Worm (Caenorhabditis elegans): ENCODE measurements around the gene F09E5.7.
A peak's percentile ranks its signal among the peaks of the same experiment; 100 is the strongest.

The F09E5.7 gene

DNA sequence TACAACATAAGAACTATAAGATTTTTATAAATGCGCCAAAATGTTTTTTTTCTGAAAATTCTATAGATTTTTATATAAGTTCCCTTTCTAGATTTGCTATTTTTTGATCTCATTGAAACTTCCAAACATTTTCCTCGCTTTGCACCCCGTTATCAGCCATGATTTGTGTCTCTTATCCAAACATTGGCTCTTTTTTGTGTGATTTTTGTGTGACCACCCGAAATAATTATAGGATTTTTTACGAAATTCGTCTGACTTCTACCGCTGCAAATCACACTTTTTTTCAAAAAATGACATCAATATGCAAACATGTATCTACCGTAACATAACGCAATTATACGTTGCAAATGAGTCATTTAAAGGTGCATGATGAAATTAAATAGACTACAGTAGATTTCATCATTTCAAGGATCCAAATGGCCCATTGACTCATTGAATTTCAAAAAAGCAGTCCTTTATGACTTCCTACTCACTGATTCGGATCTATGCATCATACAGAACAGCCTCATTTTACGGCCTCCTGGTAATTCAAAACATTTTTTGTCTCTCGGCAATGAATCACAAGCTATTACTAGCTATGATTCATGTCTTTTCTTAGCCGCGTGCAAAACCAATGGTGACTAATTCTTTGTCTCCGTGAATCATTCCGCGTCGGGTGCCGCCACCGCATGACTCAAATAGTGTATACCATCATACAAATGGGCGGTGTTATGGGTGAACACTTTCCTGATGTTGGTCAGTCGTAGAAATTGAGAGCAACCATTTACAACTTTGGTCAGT, 19.4 kb upstream of the F09E5.7 start:
- TF ChIP-seq swsn-7 (tag; optimal IDR thresholded peaks at IDR 0.05) (no peak), ceh-90 (tag; optimal IDR thresholded peaks at IDR 0.05) (no peak), jun-1 (tag; optimal IDR thresholded peaks at IDR 0.05) (peak; percentile 12), egl-27 (tag; optimal IDR thresholded peaks at IDR 0.05) (no peak), elt-2 (tag; optimal IDR thresholded peaks at IDR 0.05) (peak; percentile 74)

DNA sequence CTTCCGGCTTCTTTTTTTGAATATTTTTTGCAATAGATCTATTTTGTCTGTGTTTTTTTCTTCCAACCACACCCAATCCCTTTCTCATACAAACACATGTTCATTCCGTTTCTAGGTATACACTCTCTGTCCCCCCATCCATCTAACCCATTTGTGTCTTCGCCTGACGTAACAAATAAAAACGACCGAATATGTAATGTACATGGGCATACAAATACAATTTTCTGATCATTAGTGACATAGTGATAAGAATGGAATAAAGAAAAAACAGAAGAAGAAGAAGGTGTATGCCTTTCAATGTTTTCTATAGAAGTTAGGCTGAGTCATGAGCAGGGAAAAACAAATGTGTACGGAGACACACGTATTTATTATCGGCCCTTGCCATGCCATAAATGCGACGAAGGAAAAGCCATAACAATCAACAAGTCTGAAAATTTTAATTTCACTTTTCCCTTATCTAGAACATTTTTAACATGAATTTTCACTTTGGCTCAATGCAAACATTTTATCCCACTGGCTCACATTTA, 18.1 kb upstream of the F09E5.7 start:
- TF ChIP-seq vab-15 (tag; optimal IDR thresholded peaks at IDR 0.05): peak; percentile 6
- TF ChIP-seq lsy-2 (tag; optimal IDR thresholded peaks at IDR 0.05): peak in 1 of 2 experiments; percentile 10
- no peak for TF ChIP-seq elt-3 (tag; optimal IDR thresholded peaks at IDR 0.05)
- peak; percentile 5 for TF ChIP-seq blmp-1 (tag; optimal IDR thresholded peaks at IDR 0.05)
- peak; percentile 3 for TF ChIP-seq elt-2 (tag; optimal IDR thresholded peaks at IDR 0.05)
- peak; percentile 27 for TF ChIP-seq lin-14 (GFP tag; optimal IDR thresholded peaks at IDR 0.05)

DNA sequence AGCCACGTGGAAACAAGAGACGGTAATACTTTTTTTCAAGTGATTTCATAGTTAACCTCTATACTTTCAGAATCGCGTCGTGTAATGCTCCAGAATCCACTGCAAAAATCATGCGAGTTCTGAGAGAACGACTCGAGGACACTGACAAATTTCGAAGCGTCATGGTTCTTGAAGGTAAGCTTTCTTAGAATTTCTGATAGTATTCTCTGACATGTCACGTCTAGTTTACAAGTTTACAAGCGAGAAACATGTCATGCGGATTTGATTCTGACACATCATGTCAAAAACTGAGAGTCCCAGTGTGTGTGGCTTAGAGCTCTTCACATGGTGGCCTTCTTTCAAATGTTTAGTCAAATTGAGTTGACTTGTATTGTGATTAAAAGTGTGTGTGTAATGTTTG, 17.3 kb upstream of the F09E5.7 start:
- no peak for TF ChIP-seq F16B12.6 (tag; optimal IDR thresholded peaks at IDR 0.05)
- no peak for TF ChIP-seq ama-1 (optimal IDR thresholded peaks at IDR 0.05)
- TF ChIP-seq zag-1 (tag; optimal IDR thresholded peaks at IDR 0.05): no peak
- no peak for TF ChIP-seq mef-2 (tag; optimal IDR thresholded peaks at IDR 0.05)
- no peak for TF ChIP-seq ceh-63 (GFP tag; optimal IDR thresholded peaks at IDR 0.05)
- TF ChIP-seq skn-1 (tag; optimal IDR thresholded peaks at IDR 0.05): no peak
- no peak for TF ChIP-seq isw-1 (GFP tag; IDR thresholded peaks at IDR 0.05)
- TF ChIP-seq snu-23 (GFP tag; optimal IDR thresholded peaks at IDR 0.05): no peak
- no peak for TF ChIP-seq unc-98 (GFP tag; IDR thresholded peaks at IDR 0.05)
- TF ChIP-seq ceh-90 (tag; optimal IDR thresholded peaks at IDR 0.05): no peak
- TF ChIP-seq hpl-2 (GFP tag; optimal IDR thresholded peaks at IDR 0.05): no peak
- TF ChIP-seq irx-1 (tag; optimal IDR thresholded peaks at IDR 0.05): no peak
- TF ChIP-seq nhr-47 (tag; optimal IDR thresholded peaks at IDR 0.05): peak; percentile 58
- TF ChIP-seq blmp-1 (tag; optimal IDR thresholded peaks at IDR 0.05): no peak
- peak in 1 of 2 experiments; percentile 13 for TF ChIP-seq lsy-2 (tag; optimal IDR thresholded peaks at IDR 0.05)
- TF ChIP-seq sox-4 (tag; optimal IDR thresholded peaks at IDR 0.05): peak; percentile 66
- TF ChIP-seq nhr-11 (tag; optimal IDR thresholded peaks at IDR 0.05): peak; percentile 11
- peak; percentile 48 for TF ChIP-seq ztf-4 (tag; optimal IDR thresholded peaks at IDR 0.05)
- TF ChIP-seq lin-14 (GFP tag; optimal IDR thresholded peaks at IDR 0.05): peak; percentile 38
- no peak for TF ChIP-seq swsn-7 (tag; optimal IDR thresholded peaks at IDR 0.05)
- TF ChIP-seq lin-35 (GFP tag; optimal IDR thresholded peaks at IDR 0.05): no peak
- TF ChIP-seq nhr-77 (tag; optimal IDR thresholded peaks at IDR 0.05): no peak
- no peak for TF ChIP-seq pag-3 (tag; optimal IDR thresholded peaks at IDR 0.05; ENCODE audit: borderline replicate concordance, insufficient read depth)
- TF ChIP-seq nhr-71 (tag; optimal IDR thresholded peaks at IDR 0.05): peak; percentile 68
- peak; percentile 92 for TF ChIP-seq fkh-8 (tag; optimal IDR thresholded peaks at IDR 0.05)
- TF ChIP-seq elt-2 (tag; optimal IDR thresholded peaks at IDR 0.05): no peak
- TF ChIP-seq egl-13 (tag; optimal IDR thresholded peaks at IDR 0.05): peak; percentile 55
- no peak for TF ChIP-seq vab-15 (tag; optimal IDR thresholded peaks at IDR 0.05)
- peak; percentile 67 for TF ChIP-seq dsc-1 (tag; optimal IDR thresholded peaks at IDR 0.05)

DNA sequence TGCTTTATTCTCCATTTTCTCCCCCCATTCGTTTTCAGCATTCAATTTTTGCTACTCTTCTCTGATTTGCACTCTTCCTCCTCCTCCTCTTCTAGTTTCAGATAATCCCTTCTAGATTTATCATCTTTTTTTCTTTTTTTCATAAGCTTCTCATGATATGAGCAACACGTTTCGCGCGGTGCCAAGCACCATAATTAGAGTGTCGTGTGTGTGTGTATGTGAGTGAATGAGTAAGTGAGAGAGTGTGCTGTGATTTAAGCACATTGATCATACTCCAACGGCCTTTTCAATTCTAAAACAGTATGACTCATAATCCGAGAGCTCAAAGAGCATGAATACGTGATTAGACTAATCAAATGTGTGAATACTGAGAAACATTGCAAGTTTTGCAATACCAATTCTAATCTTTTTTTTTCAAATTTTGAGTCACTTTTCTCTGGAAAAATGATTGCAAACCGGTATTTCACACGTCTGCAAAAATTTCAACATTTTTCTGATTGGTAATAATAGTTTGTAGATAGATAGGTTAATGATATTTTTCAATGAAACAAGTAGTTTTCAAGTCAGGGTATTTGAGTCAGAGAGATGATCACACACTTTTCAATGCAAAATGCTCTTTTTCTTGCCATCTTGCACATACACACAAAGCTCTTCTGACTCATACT, 16.4 kb upstream of the F09E5.7 start:
- TF ChIP-seq aly-2 (tag; optimal IDR thresholded peaks at IDR 0.05): peak; percentile 34
- TF ChIP-seq jun-1 (tag; optimal IDR thresholded peaks at IDR 0.05): peak; percentile 58
- peak; percentile 95 for TF ChIP-seq dsc-1 (tag; optimal IDR thresholded peaks at IDR 0.05)
- TF ChIP-seq nhr-47 (tag; optimal IDR thresholded peaks at IDR 0.05): peak; percentile 53
- no peak for TF ChIP-seq nhr-19 (GFP tag; conservative IDR thresholded peaks at IDR 0.05)
- TF ChIP-seq efl-1 (optimal IDR thresholded peaks at IDR 0.05): no peak
- peak in 1 of 2 experiments; percentile 38 for TF ChIP-seq efl-1 (GFP tag; optimal IDR thresholded peaks at IDR 0.05 in 1 of 2)
- peak; percentile 65 for TF ChIP-seq pax-3 (tag; optimal IDR thresholded peaks at IDR 0.05)
- TF ChIP-seq grh-1 (GFP tag; IDR thresholded peaks at IDR 0.05): no peak
- peak; percentile 85 for TF ChIP-seq fkh-8 (tag; optimal IDR thresholded peaks at IDR 0.05)
- no peak for TF ChIP-seq ceh-63 (GFP tag; optimal IDR thresholded peaks at IDR 0.05)
- peak; percentile 14 for TF ChIP-seq sox-4 (tag; optimal IDR thresholded peaks at IDR 0.05)
- TF ChIP-seq mef-2 (tag; optimal IDR thresholded peaks at IDR 0.05): peak; percentile 14
- peak; percentile 42 for TF ChIP-seq nhr-85 (tag)
- TF ChIP-seq fos-1 (tag; optimal IDR thresholded peaks at IDR 0.05): peak; percentile 58
- TF ChIP-seq hlh-17 (GFP tag; optimal IDR thresholded peaks at IDR 0.05; ENCODE audit: borderline replicate concordance): no peak
- TF ChIP-seq F16B12.6 (tag; optimal IDR thresholded peaks at IDR 0.05): no peak
- TF ChIP-seq zip-4 (GFP tag; optimal IDR thresholded peaks at IDR 0.05): peak; percentile 17
- 0 out of 2 replicates have a peak, but pooled peaks have one; percentile 13 for TF ChIP-seq ceh-88 (GFP tag; IDR thresholded peaks at IDR 0.05)
